Fruit fly (Drosophila melanogaster): ENCODE data around the gene CG6067.
A peak's percentile ranks its signal among the peaks of the same experiment; 100 is the strongest.

Gene CG6067

DNA sequence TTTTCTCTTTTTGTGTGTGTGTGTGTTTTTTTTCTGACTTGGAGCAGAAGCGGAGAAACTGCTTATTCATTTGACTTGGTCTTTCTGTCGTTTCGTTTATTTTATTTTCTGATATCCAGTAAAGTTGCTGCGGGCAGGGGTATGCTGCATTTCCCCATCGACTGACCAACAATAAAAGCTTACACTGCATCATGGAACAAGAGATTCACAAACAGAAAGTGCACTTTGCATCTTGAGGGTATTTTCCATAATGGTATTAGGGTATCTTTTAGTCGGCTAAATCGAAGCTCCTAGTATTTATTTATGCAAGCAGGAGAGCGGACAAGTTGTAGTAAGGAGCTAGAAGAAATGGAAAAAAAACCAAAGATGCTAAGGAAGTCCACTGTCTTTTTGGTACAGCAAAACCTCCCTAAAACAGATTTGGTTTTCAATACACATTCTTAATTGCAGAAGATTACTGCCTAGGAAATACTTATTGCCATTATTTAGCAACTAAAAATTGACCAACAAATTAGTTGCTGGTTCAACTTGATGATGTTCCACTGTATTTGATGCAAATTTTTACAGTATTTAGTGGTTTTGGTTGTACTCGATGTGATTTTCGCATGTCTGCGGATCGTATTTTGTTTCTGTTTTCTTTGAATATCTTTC is 23.0 kb upstream of the CG6067 start (continued):
- TF ChIP-seq vri (GFP tag; optimal IDR thresholded peaks at IDR 0.05) (peak; percentile 28), CG32006 (GFP tag; optimal IDR thresholded peaks at IDR 0.05) (peak; percentile 83), Met (GFP tag; optimal IDR thresholded peaks at IDR 0.05) (peak; percentile 67), CG11294 (GFP tag; IDR thresholded peaks at IDR 0.05) (peak; percentile 53; the same call in 1 of the 2 replicates), acj6 (GFP tag; optimal IDR thresholded peaks at IDR 0.05) (peak; percentile 74), fd59A (GFP tag; optimal IDR thresholded peaks at IDR 0.05) (peak; percentile 65), CG4318 (GFP tag; optimal IDR thresholded peaks at IDR 0.05) (peak; percentile 54), Hr39 (GFP tag; optimal IDR thresholded peaks at IDR 0.05) (peak; percentile 79), CG11902 (GFP tag; optimal IDR thresholded peaks at IDR 0.05) (peak; percentile 59), Eip75B (GFP tag; optimal IDR thresholded peaks at IDR 0.05) (peak; percentile 84), CG16779 (tag; optimal IDR thresholded peaks at IDR 0.05) (peak; percentile 31), CG9139 (GFP tag; optimal IDR thresholded peaks at IDR 0.05) (peak; percentile 22), Ets96B (tag; optimal IDR thresholded peaks at IDR 0.05) (peak; percentile 80), topi (GFP tag; optimal IDR thresholded peaks at IDR 0.05) (peak; percentile 76), CG6792 (GFP tag; optimal IDR thresholded peaks at IDR 0.05) (peak; percentile 71), spab (GFP tag; optimal IDR thresholded peaks at IDR 0.05) (peak; percentile 50), dsx (GFP tag; optimal IDR thresholded peaks at IDR 0.05; ENCODE audit: poor library complexity, severe bottlenecking) (peak; percentile 79), CG8319 (GFP tag; optimal IDR thresholded peaks at IDR 0.05) (peak; percentile 48), Gug (GFP tag; IDR thresholded peaks at IDR 0.05) (peak; percentile 71)

DNA sequence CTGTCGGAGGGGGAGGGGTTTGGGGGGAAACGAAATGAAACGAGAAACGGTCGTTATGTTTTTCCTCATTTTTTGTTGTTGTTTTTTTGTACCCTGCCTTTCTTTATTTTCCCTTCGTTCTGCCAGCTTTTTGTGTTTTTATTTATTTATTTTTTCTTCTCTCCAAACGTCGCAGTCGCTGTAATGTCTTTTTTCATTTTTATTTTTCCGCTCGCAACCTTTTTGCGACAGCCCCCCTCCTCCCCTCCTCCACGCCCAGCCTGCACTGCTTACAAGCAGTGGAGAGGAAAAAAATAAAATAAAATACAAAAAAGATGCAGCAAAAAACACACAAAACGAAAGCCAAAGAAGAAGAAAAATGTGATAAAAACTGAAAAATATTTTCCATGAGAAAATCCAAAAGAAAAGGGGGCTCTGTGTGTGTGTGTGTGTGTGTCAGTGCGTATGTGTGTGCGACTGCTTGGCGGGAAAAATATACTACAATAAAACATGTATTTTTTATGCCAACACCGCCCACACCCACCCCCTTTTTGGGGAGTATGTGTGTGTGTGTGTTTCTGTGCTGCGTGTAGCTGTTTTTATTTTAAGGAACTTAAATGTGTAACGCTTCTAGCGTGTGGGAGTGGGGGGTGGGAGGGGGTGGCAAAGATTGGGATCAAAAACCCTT is 20.2 kb upstream of the CG6067 start:
- TF ChIP-seq CG11762 (GFP tag; optimal IDR thresholded peaks at IDR 0.05; ENCODE audit: insufficient read depth) (peak; percentile 1), CG9139 (GFP tag; optimal IDR thresholded peaks at IDR 0.05) (peak; percentile 89), fd85E (GFP tag; optimal IDR thresholded peaks at IDR 0.05) (no peak), esn (GFP tag; optimal IDR thresholded peaks at IDR 0.05) (no peak), salr (GFP tag; optimal IDR thresholded peaks at IDR 0.05) (peak; percentile 73 to 74), net (GFP tag; optimal IDR thresholded peaks at IDR 0.05) (peak; percentile 72), CG3032 (tag; optimal IDR thresholded peaks at IDR 0.05) (peak; percentile 85), dsx (GFP tag; optimal IDR thresholded peaks at IDR 0.05; ENCODE audit: poor library complexity, severe bottlenecking) (peak; percentile 75), topi (GFP tag; optimal IDR thresholded peaks at IDR 0.05) (no peak), CG4318 (GFP tag; optimal IDR thresholded peaks at IDR 0.05) (peak; percentile 50), CG6276 (GFP tag; optimal IDR thresholded peaks at IDR 0.05) (peak; percentile 90), Blimp-1 (GFP tag; optimal IDR thresholded peaks at IDR 0.05) (peak; percentile 30), fkh (GFP tag; optimal IDR thresholded peaks at IDR 0.05) (no peak), pdm3 (GFP tag; optimal IDR thresholded peaks at IDR 0.05) (peak; percentile 61), spab (GFP tag; optimal IDR thresholded peaks at IDR 0.05) (peak; percentile 78), CG8632 (GFP tag; optimal IDR thresholded peaks at IDR 0.05) (peak; percentile 47), CG10631 (GFP tag; optimal IDR thresholded peaks at IDR 0.05) (peak; percentile 33), CG34406 (GFP tag; optimal IDR thresholded peaks at IDR 0.05) (peak; percentile 53), achi (GFP tag; optimal IDR thresholded peaks at IDR 0.05) (peak; percentile 55), acj6 (GFP tag; optimal IDR thresholded peaks at IDR 0.05) (peak; percentile 20), Eip93F (GFP tag; optimal IDR thresholded peaks at IDR 0.05) (no peak), OdsH (GFP tag; optimal IDR thresholded peaks at IDR 0.05) (peak; percentile 46), Eip75B (GFP tag; optimal IDR thresholded peaks at IDR 0.05) (peak; percentile 41), eg (GFP tag; IDR thresholded peaks at IDR 0.05) (peak; percentile 91), Eip78C (GFP tag) (peak; percentile 60), Sox14 (GFP tag; optimal IDR thresholded peaks at IDR 0.05) (peak; percentile 35), CG7368 (GFP tag; optimal IDR thresholded peaks at IDR 0.05) (peak; percentile 12), CG1621 (tag; optimal IDR thresholded peaks at IDR 0.05) (peak; percentile 78), CG6163 (GFP tag; IDR thresholded peaks at IDR 0.05) (peak; percentile 85), CG6808 (GFP tag; optimal IDR thresholded peaks at IDR 0.05) (peak; percentile 89), Gug (GFP tag; IDR thresholded peaks at IDR 0.05) (peak; percentile 55), dac (GFP tag; optimal IDR thresholded peaks at IDR 0.05) (peak; percentile 95), CG15336 (GFP tag; IDR thresholded peaks at IDR 0.05) (peak; percentile 67), ss (GFP tag; optimal IDR thresholded peaks at IDR 0.05) (peak; percentile 89 to 96), Sox102F (GFP tag; optimal IDR thresholded peaks at IDR 0.05) (no peak), Met (GFP tag; optimal IDR thresholded peaks at IDR 0.05) (peak; percentile 28)
